Worm (Caenorhabditis elegans) whole organism, L1 larva: Measurements from ENCODE around the gene C33A11.2.

Source experiments
- C04F5.9 ChIP-seq: sonication (generic microtip); optimal IDR thresholded peaks from 2 replicates; lab custom pipeline; 2016; ENCODE audit warnings: missing genetic modification characterization, missing compliant biosample characterization
- C16A3.4 ChIP-seq: fragments of 150-350 bp; optimal IDR thresholded peaks from 2 replicates; lab custom pipeline; 2014; ENCODE audit warnings: missing biosample characterization, missing genetic modification characterization
- C34B4.2 ChIP-seq: sonication (generic microtip); optimal IDR thresholded peaks from 2 replicates; lab custom pipeline; 2017; ENCODE audit warnings: mild to moderate bottlenecking, missing genetic modification characterization, missing compliant biosample characterization
- Y116A8C.19 ChIP-seq: sonication (generic microtip); optimal IDR thresholded peaks from 2 replicates; lab custom pipeline; 2016; ENCODE audit warnings: missing compliant biosample characterization, missing genetic modification characterization, borderline replicate concordance
- alr-1 ChIP-seq: fragments of 200-800 bp; sonication (Bioruptor generic); optimal IDR thresholded peaks from 2 replicates; lab custom pipeline; 2018; ENCODE audit warnings: borderline replicate concordance, mild to moderate bottlenecking, missing genetic modification characterization, missing compliant biosample characterization
- blmp-1 ChIP-seq: fragments of 150-350 bp; optimal IDR thresholded peaks from 2 replicates; lab custom pipeline; 2014; ENCODE audit warnings: missing biosample characterization, missing genetic modification characterization
- ceh-63 ChIP-seq: fragments of 200-800 bp; sonication (Bioruptor generic); optimal IDR thresholded peaks from 2 replicates; lab custom pipeline; 2018; ENCODE audit warnings: mild to moderate bottlenecking, missing genetic modification characterization, missing compliant biosample characterization
- ceh-82 ChIP-seq, 3 experiments: fragments of 150-350 bp in 1 of 3; sonication (generic microtip) in 2 of 3; optimal IDR thresholded peaks; 2 replicates each; lab custom pipeline; 2014 to 2017; ENCODE audit warnings: missing biosample characterization in 3 of 3, missing genetic modification characterization in 3 of 3
- ceh-88 ChIP-seq: fragments of 200-800 bp; sonication (Bioruptor generic); IDR thresholded peaks from 2 replicates; pipeline ENCODE4 v1.3.6; 2022; ENCODE audit warnings: missing genetic modification characterization, missing compliant biosample characterization
- ceh-90 ChIP-seq: sonication (generic microtip); optimal IDR thresholded peaks from 2 replicates; lab custom pipeline; 2016; ENCODE audit warnings: missing genetic modification characterization, missing compliant biosample characterization
- dpl-1 ChIP-seq, 3 experiments: fragments of 150-350 bp in 2 of 3; sonication (generic microtip) in 1 of 3; optimal IDR thresholded peaks; 2 replicates each; lab custom pipeline; 2014 to 2017; ENCODE audit warnings: missing biosample characterization in 3 of 3, missing genetic modification characterization in 3 of 3, missing genetic modification reagents in 3 of 3
- efl-3 ChIP-seq: fragments of 200-800 bp; sonication (Bioruptor generic); optimal IDR thresholded peaks from 2 replicates; lab custom pipeline; 2018; ENCODE audit warnings: mild to moderate bottlenecking, missing genetic modification characterization, missing compliant biosample characterization
- egl-27 ChIP-seq, 2 experiments: fragments of 150-350 bp in 1 of 2; sonication (generic microtip); optimal IDR thresholded peaks; 3 replicates each; lab custom pipeline; 2017 to 2018; ENCODE audit warnings: missing biosample characterization in 2 of 2, missing genetic modification characterization in 2 of 2, missing genetic modification reagents in 2 of 2
- elt-2 ChIP-seq: sonication (generic microtip); optimal IDR thresholded peaks from 2 replicates; lab custom pipeline; 2016; ENCODE audit warnings: missing genetic modification characterization, mild to moderate bottlenecking, inconsistent platforms, missing compliant biosample characterization, missing genetic modification reagents
- fkh-4 ChIP-seq: sonication (generic microtip); optimal IDR thresholded peaks from 2 replicates; lab custom pipeline; 2016; ENCODE audit warnings: missing compliant biosample characterization, missing genetic modification characterization, borderline replicate concordance
- fos-1 ChIP-seq: fragments of 150-350 bp; optimal IDR thresholded peaks from 2 replicates; lab custom pipeline; 2014; ENCODE audit warnings: missing biosample characterization, missing genetic modification characterization
- irx-1 ChIP-seq: sonication (generic microtip); optimal IDR thresholded peaks from 2 replicates; lab custom pipeline; 2016; ENCODE audit warnings: missing genetic modification characterization, missing compliant biosample characterization
- isw-1 ChIP-seq: fragments of 200-800 bp; sonication (Bioruptor generic); IDR thresholded peaks from 2 replicates; pipeline ENCODE4 v1.3.6; 2022; ENCODE audit warnings: missing genetic modification characterization, missing compliant biosample characterization
- jun-1 ChIP-seq: fragments of 150-350 bp; optimal IDR thresholded peaks from 2 replicates; lab custom pipeline; 2014; ENCODE audit warnings: missing biosample characterization, missing genetic modification reagents, missing genetic modification characterization
- lin-13 ChIP-seq: fragments of 150-350 bp; optimal IDR thresholded peaks from 2 replicates; lab custom pipeline; 2014; ENCODE audit warnings: missing biosample characterization, missing genetic modification reagents, missing genetic modification characterization
- lin-14 ChIP-seq: fragments of 200-800 bp; sonication (Bioruptor generic); optimal IDR thresholded peaks from 2 replicates; lab custom pipeline; 2018; ENCODE audit warnings: mild to moderate bottlenecking, missing genetic modification characterization, moderate library complexity, missing compliant biosample characterization
- lin-15B ChIP-seq: fragments of 150-350 bp; sonication (generic microtip); optimal IDR thresholded peaks from 3 replicates; lab custom pipeline; 2014; ENCODE audit warnings: missing biosample characterization, missing genetic modification characterization
- lin-35 ChIP-seq, 2 experiments: fragments of 150-350 bp; optimal IDR thresholded peaks; 2 replicates each; lab custom pipeline; 2014; ENCODE audit warnings: missing biosample characterization in 2 of 2, missing genetic modification characterization in 2 of 2, missing genetic modification reagents in 2 of 2
- lin-39 ChIP-seq: fragments of 150-350 bp; optimal IDR thresholded peaks from 2 replicates; lab custom pipeline; 2014; ENCODE audit warnings: missing biosample characterization, missing genetic modification reagents, missing genetic modification characterization
- lir-3 ChIP-seq: sonication (generic microtip); optimal IDR thresholded peaks from 2 replicates; lab custom pipeline; 2016; ENCODE audit warnings: mild to moderate bottlenecking, missing genetic modification characterization, moderate library complexity, missing compliant biosample characterization; ENCODE audit not compliant: poor library complexity
- mdl-1 ChIP-seq, 2 experiments: fragments of 150-350 bp; optimal IDR thresholded peaks; 2 replicates each; lab custom pipeline; 2014 to 2017; ENCODE audit warnings: missing biosample characterization in 2 of 2, missing genetic modification characterization in 2 of 2, inconsistent platforms in 1 of 2
- mef-2 ChIP-seq: fragments of 150-350 bp; optimal IDR thresholded peaks from 2 replicates; lab custom pipeline; 2014; ENCODE audit warnings: missing biosample characterization, missing genetic modification characterization
- mep-1 ChIP-seq: fragments of 150-350 bp; optimal IDR thresholded peaks from 2 replicates; lab custom pipeline; 2014; ENCODE audit warnings: missing biosample characterization, missing genetic modification characterization
- nhr-12 ChIP-seq: sonication (generic microtip); optimal IDR thresholded peaks from 2 replicates; lab custom pipeline; 2017; ENCODE audit warnings: missing biosample characterization, missing genetic modification characterization
- nhr-19 ChIP-seq: fragments of 200-800 bp; sonication (Bioruptor generic); conservative IDR thresholded peaks from 2 replicates; pipeline ENCODE4 v1.3.6; 2022; ENCODE audit warnings: missing genetic modification characterization, missing compliant biosample characterization
- nhr-237 ChIP-seq: fragments of 150-350 bp; optimal IDR thresholded peaks from 2 replicates; lab custom pipeline; 2014; ENCODE audit warnings: missing biosample characterization, missing genetic modification characterization
- nhr-47 ChIP-seq: sonication (generic microtip); optimal IDR thresholded peaks from 2 replicates; lab custom pipeline; 2016; ENCODE audit warnings: mild to moderate bottlenecking, missing genetic modification characterization, moderate library complexity, missing compliant biosample characterization
- nhr-71 ChIP-seq: sonication (generic microtip); optimal IDR thresholded peaks from 2 replicates; lab custom pipeline; 2016; ENCODE audit warnings: mild to moderate bottlenecking, missing genetic modification characterization, moderate library complexity, missing compliant biosample characterization
- nhr-76 ChIP-seq: sonication (generic microtip); optimal IDR thresholded peaks from 2 replicates; lab custom pipeline; 2017; ENCODE audit warnings: missing biosample characterization, missing genetic modification characterization
- nhr-84 ChIP-seq: sonication (generic microtip); optimal IDR thresholded peaks from 2 replicates; lab custom pipeline; 2017; ENCODE audit warnings: missing biosample characterization, missing genetic modification characterization
- nhr-85 ChIP-seq: sonication (generic microtip); peaks from one replicate; lab custom pipeline; 2016; ENCODE audit warnings: missing genetic modification characterization, inconsistent platforms, missing compliant biosample characterization
- nhr-90 ChIP-seq: sonication (generic microtip); optimal IDR thresholded peaks from 2 replicates; lab custom pipeline; 2016; ENCODE audit warnings: mild to moderate bottlenecking, missing genetic modification characterization, missing compliant biosample characterization; ENCODE audit not compliant: poor library complexity
- pax-3 ChIP-seq: fragments of 200-800 bp; sonication (Bioruptor generic); optimal IDR thresholded peaks from 2 replicates; lab custom pipeline; 2018; ENCODE audit warnings: mild to moderate bottlenecking, missing genetic modification characterization, moderate library complexity, missing compliant biosample characterization
- rnt-1 ChIP-seq: sonication (generic microtip); optimal IDR thresholded peaks from 2 replicates; lab custom pipeline; 2016; ENCODE audit warnings: mild to moderate bottlenecking, missing genetic modification characterization, moderate library complexity, missing compliant biosample characterization
- skn-1 ChIP-seq: fragments of 150-350 bp; optimal IDR thresholded peaks from 2 replicates; lab custom pipeline; 2014; ENCODE audit warnings: missing biosample characterization, missing genetic modification characterization
- snu-23 ChIP-seq: sonication (generic microtip); optimal IDR thresholded peaks from 2 replicates; lab custom pipeline; 2016; ENCODE audit warnings: missing genetic modification characterization, missing compliant biosample characterization
- sup-37 ChIP-seq: fragments of 200-800 bp; sonication (Bioruptor generic); optimal IDR thresholded peaks from 2 replicates; lab custom pipeline; 2018; ENCODE audit warnings: mild to moderate bottlenecking, missing genetic modification characterization, missing compliant biosample characterization
- swsn-7 ChIP-seq: sonication (generic microtip); optimal IDR thresholded peaks from 2 replicates; lab custom pipeline; 2016; ENCODE audit warnings: missing genetic modification characterization, missing compliant biosample characterization
- tbx-2 ChIP-seq: sonication (generic microtip); optimal IDR thresholded peaks from 2 replicates; lab custom pipeline; 2016; ENCODE audit warnings: missing genetic modification characterization, missing compliant biosample characterization
- unc-130 ChIP-seq: fragments of 150-350 bp; optimal IDR thresholded peaks from 2 replicates; lab custom pipeline; 2017; ENCODE audit warnings: missing biosample characterization, missing genetic modification characterization, inconsistent platforms
- unc-98 ChIP-seq: fragments of 200-800 bp; sonication (Bioruptor generic); IDR thresholded peaks from 2 replicates; pipeline ENCODE4 v1.3.6; 2022; ENCODE audit warnings: missing genetic modification characterization, missing compliant biosample characterization
- ztf-4 ChIP-seq: fragments of 150-350 bp; optimal IDR thresholded peaks from 2 replicates; lab custom pipeline; 2014; ENCODE audit warnings: missing biosample characterization, missing genetic modification characterization

Gene C33A11.2

DNA sequence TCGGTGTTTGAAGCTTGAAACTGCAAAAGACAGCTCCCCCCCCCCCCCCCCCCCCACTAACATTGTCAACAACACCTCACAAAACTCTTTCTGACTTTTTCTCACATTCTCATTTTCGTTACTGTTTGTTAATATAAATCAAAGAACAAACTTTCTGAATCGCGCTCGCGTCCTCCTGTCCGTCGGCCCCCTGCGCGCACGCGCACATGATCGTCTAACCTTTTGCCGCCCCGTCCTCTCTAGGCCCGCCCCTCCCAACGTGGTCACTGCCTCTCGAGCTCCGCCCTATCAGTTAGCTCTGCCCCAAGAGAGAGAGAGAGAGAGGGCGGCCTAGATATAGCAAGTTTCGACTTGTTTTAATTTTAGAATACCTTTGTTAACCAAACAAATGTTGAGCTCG lies 25.0 kb upstream of the C33A11.2 start:
- TF ChIP-seq ceh-63, result no peak
- no peak for TF ChIP-seq swsn-7
- TF ChIP-seq nhr-71 (tag; lab: Kevin White, UChicago), result peak; percentile 37
- TF ChIP-seq unc-98, result no peak
- TF ChIP-seq mep-1 (tag; lab: Kevin White, UChicago), result no peak
- TF ChIP-seq lir-3 (tag; lab: Kevin White, UChicago), result no peak
- TF ChIP-seq sup-37, result no peak
- no peak for TF ChIP-seq jun-1 (tag; lab: Kevin White, UChicago)
- TF ChIP-seq rnt-1 (tag; lab: Kevin White, UChicago), result peak; percentile 7
- no peak for TF ChIP-seq nhr-12 (tag; lab: Kevin White, UChicago)
- no peak for TF ChIP-seq lin-13 (GFP tag; lab: Kevin White, UChicago)
- TF ChIP-seq lin-15B (tag; lab: Kevin White, UChicago), result no peak
- no peak for TF ChIP-seq elt-2 (tag; lab: Kevin White, UChicago)
- no peak for TF ChIP-seq snu-23 (GFP tag; lab: Kevin White, UChicago)
- no peak for TF ChIP-seq lin-39 (tag; lab: Kevin White, UChicago)
- TF ChIP-seq ceh-88 (GFP tag; lab: Robert Waterston, UW), result no peak
- TF ChIP-seq ztf-4 (tag; lab: Kevin White, UChicago), result no peak
- TF ChIP-seq irx-1 (tag; lab: Kevin White, UChicago), result no peak
- TF ChIP-seq efl-3 (GFP tag; lab: Kevin White, UChicago), result no peak
- TF ChIP-seq nhr-90 (tag; lab: Kevin White, UChicago), result no peak
- TF ChIP-seq ceh-90 (tag; lab: Kevin White, UChicago), result no peak
- peak; percentile 4 for TF ChIP-seq nhr-47 (tag; lab: Kevin White, UChicago)
- TF ChIP-seq nhr-237 (tag; lab: Kevin White, UChicago), result no peak
- no peak for TF ChIP-seq C16A3.4 (tag; lab: Kevin White, UChicago)
- TF ChIP-seq nhr-76 (tag; lab: Kevin White, UChicago), result no peak
- TF ChIP-seq nhr-19 (GFP tag; lab: Robert Waterston, UW), result peak; percentile 40
- no peak for TF ChIP-seq Y116A8C.19 (tag; lab: Kevin White, UChicago)
- TF ChIP-seq dpl-1 (GFP tag; optimal IDR thresholded peaks at IDR 0.05; lab: Kevin White, UChicago), result no peak
- no peak for TF ChIP-seq nhr-84
- no peak for TF ChIP-seq unc-130 (tag; lab: Kevin White, UChicago)
- peak; percentile 7 for TF ChIP-seq skn-1 (tag; lab: Kevin White, UChicago)
- TF ChIP-seq alr-1, result no peak
- TF ChIP-seq fos-1, result no peak
- TF ChIP-seq fkh-4 (tag; lab: Kevin White, UChicago), result no peak
- no peak for TF ChIP-seq pax-3 (tag; lab: Kevin White, UChicago)
- TF ChIP-seq mdl-1 (tag; optimal IDR thresholded peaks at IDR 0.05; lab: Kevin White, UChicago), result peak in 1 of 2 experiments; percentile 72
- TF ChIP-seq lin-14 (GFP tag; lab: Kevin White, UChicago), result peak; percentile 47
- no peak for TF ChIP-seq C04F5.9 (tag; lab: Kevin White, UChicago)
- no peak for TF ChIP-seq lin-35 (GFP tag; optimal IDR thresholded peaks at IDR 0.05; lab: Kevin White, UChicago)
- no peak for TF ChIP-seq nhr-85
- TF ChIP-seq tbx-2 (tag; lab: Kevin White, UChicago), result no peak
- peak in 2 of 3 experiments; percentile 3 to 13 for TF ChIP-seq ceh-82 (tag; optimal IDR thresholded peaks at IDR 0.05; lab: Kevin White, UChicago)
- TF ChIP-seq C34B4.2 (tag; lab: Kevin White, UChicago), result no peak
- no peak for TF ChIP-seq mef-2 (tag; lab: Kevin White, UChicago)
- TF ChIP-seq egl-27 (tag; optimal IDR thresholded peaks at IDR 0.05; lab: Kevin White, UChicago), result no peak
- no peak for TF ChIP-seq isw-1 (GFP tag; lab: Robert Waterston, UW)
- TF ChIP-seq blmp-1 (tag; lab: Kevin White, UChicago), result no peak
